Fruit fly (Drosophila melanogaster): ENCODE measurements around the gene mab-21.

The mab-21 gene

DNA sequence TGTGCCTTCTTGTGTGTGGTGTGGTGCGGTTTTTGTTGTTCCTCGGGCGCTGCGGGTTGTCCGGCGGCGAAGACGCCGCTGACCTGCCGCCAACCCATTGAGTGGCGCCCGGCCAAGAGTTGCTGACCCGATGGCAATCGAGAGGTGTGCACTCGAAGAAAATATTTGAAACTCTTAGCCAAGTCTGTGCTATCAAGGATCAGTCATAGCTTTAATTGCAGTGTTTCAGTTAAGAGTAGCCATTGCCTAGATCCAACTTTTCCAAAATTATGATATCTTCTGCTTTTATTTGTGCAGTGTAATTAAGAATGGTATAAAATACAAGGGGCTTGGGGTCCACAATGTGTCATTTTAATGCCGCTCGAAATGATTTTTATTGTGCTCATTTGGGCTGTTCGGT lies 11.7 kb upstream of the mab-21 start (continued):
- no peak for TF ChIP-seq CG15269 (tag; optimal IDR thresholded peaks at IDR 0.05)
- peak; percentile 21; the same call in 1 of the 2 replicates for TF ChIP-seq Awh (GFP tag; IDR thresholded peaks at IDR 0.05)
- TF ChIP-seq ftz-f1 (GFP tag; optimal IDR thresholded peaks at IDR 0.05), result no peak
- no peak for TF ChIP-seq CG3838 (GFP tag; optimal IDR thresholded peaks at IDR 0.05)
- TF ChIP-seq kay (GFP tag; optimal IDR thresholded peaks at IDR 0.05), result no peak
- no peak for TF ChIP-seq disco-r (GFP tag; optimal IDR thresholded peaks at IDR 0.05)
- no peak for TF ChIP-seq CG16779 (GFP tag; IDR thresholded peaks at IDR 0.05)
- TF ChIP-seq CG16813 (GFP tag; IDR thresholded peaks at IDR 0.05; ENCODE audit: partially characterized antibody), result no peak
- TF ChIP-seq Nf-YB (GFP tag; optimal IDR thresholded peaks at IDR 0.05), result no peak
- TF ChIP-seq Atf6 (GFP tag; IDR thresholded peaks at IDR 0.05), result no peak
- peak; percentile 17 for TF ChIP-seq Usf (GFP tag; optimal IDR thresholded peaks at IDR 0.05)
- TF ChIP-seq CG13894 (tag; optimal IDR thresholded peaks at IDR 0.05), result no peak
- TF ChIP-seq CG2875 (GFP tag; optimal IDR thresholded peaks at IDR 0.05), result peak; percentile 41
- no peak for TF ChIP-seq mam (GFP tag; optimal IDR thresholded peaks at IDR 0.05)
- no peak for TF ChIP-seq sr (GFP tag; IDR thresholded peaks at IDR 0.05)
- peak; percentile 96 for TF ChIP-seq Ets65A (GFP tag)
- peak; percentile 42; the same call in 2 of the 4 replicates for TF ChIP-seq Gug (GFP tag; IDR thresholded peaks at IDR 0.05)
- TF ChIP-seq psq (GFP tag; optimal IDR thresholded peaks at IDR 0.05), result no peak
- TF ChIP-seq CG8765 (GFP tag; IDR thresholded peaks at IDR 0.05), result 0 out of 2 replicates have a peak, but pooled peaks have one; percentile 20
- TF ChIP-seq row (GFP tag; IDR thresholded peaks at IDR 0.05), result peak; percentile 56; the same call in 1 of the 3 replicates
- TF ChIP-seq E2f1 (GFP tag; IDR thresholded peaks at IDR 0.05), result peak; percentile 58
- TF ChIP-seq CG33557 (GFP tag; optimal IDR thresholded peaks at IDR 0.05), result no peak
- no peak for TF ChIP-seq CG4282 (GFP tag; optimal IDR thresholded peaks at IDR 0.05)
- no peak for TF ChIP-seq HHEX (GFP tag; optimal IDR thresholded peaks at IDR 0.05)
- TF ChIP-seq Hr3 (GFP tag; optimal IDR thresholded peaks at IDR 0.05), result peak; percentile 39
- no peak for TF ChIP-seq dimm (GFP tag; IDR thresholded peaks at IDR 0.05)
- peak; percentile 7 for TF ChIP-seq CG13123 (GFP tag; optimal IDR thresholded peaks at IDR 0.05)
- TF ChIP-seq CG17385 (GFP tag; optimal IDR thresholded peaks at IDR 0.05), result peak; percentile 4
- peak; percentile 30 for TF ChIP-seq pnt (GFP tag; optimal IDR thresholded peaks at IDR 0.05)
- TF ChIP-seq CrebB (tag; optimal IDR thresholded peaks at IDR 0.05), result no peak
- TF ChIP-seq sisA (GFP tag; IDR thresholded peaks at IDR 0.05), result peak; percentile 57
- no peak for TF ChIP-seq tll (GFP tag; optimal IDR thresholded peaks at IDR 0.05)
- TF ChIP-seq stc (GFP tag; IDR thresholded peaks at IDR 0.05), result no peak
- no peak for TF ChIP-seq CG18619 (GFP tag; optimal IDR thresholded peaks at IDR 0.05)
- no peak for TF ChIP-seq Dll (GFP tag; IDR thresholded peaks at IDR 0.05; ENCODE audit: partially characterized antibody)
- TF ChIP-seq hb (GFP tag; IDR thresholded peaks at IDR 0.05; ENCODE audit: partially characterized antibody), result no peak
- no peak for TF ChIP-seq da (GFP tag; optimal IDR thresholded peaks at IDR 0.05)
- TF ChIP-seq E2f2 (GFP tag; IDR thresholded peaks at IDR 0.05), result no peak
- peak; percentile 44 for TF ChIP-seq oc (tag; optimal IDR thresholded peaks at IDR 0.05)
- no peak for TF ChIP-seq Dad (GFP tag; optimal IDR thresholded peaks at IDR 0.05)
- no peak for TF ChIP-seq knrl (GFP tag; IDR thresholded peaks at IDR 0.05; ENCODE audit: partially characterized antibody)
- TF ChIP-seq Lpt (GFP tag; optimal IDR thresholded peaks at IDR 0.05), result no peak
- TF ChIP-seq fu2 (GFP tag; optimal IDR thresholded peaks at IDR 0.05), result no peak
- TF ChIP-seq dan (GFP tag; IDR thresholded peaks at IDR 0.05), result no peak
- TF ChIP-seq Lhr (GFP tag; optimal IDR thresholded peaks at IDR 0.05), result peak; percentile 3
- peak; percentile 53 for TF ChIP-seq tin (GFP tag; optimal IDR thresholded peaks at IDR 0.05)
- peak; percentile 43 for TF ChIP-seq CG8388 (GFP tag; optimal IDR thresholded peaks at IDR 0.05)
- no peak for TF ChIP-seq CG13624 (GFP tag; optimal IDR thresholded peaks at IDR 0.05)
- TF ChIP-seq al (GFP tag; IDR thresholded peaks at IDR 0.05), result no peak
- TF ChIP-seq CG12236 (GFP tag; optimal IDR thresholded peaks at IDR 0.05), result no peak
- no peak for TF ChIP-seq Doc3 (GFP tag; IDR thresholded peaks at IDR 0.05; ENCODE audit: partially characterized antibody)
- no peak for TF ChIP-seq GATAe (GFP tag; conservative IDR thresholded peaks at IDR 0.05)
